Worm (Caenorhabditis elegans) whole organism, L2 larva: Measurements from ENCODE around the gene Y46H3D.1.

Experiments used
- C34F6.9 ChIP-seq: fragments of 150-350 bp; optimal IDR thresholded peaks from 2 replicates; lab custom pipeline; 2014; ENCODE audit warnings: missing biosample characterization, missing genetic modification characterization
- F13H6.1 ChIP-seq: sonication (generic microtip); optimal IDR thresholded peaks from 2 replicates; lab custom pipeline; 2016; ENCODE audit warnings: missing genetic modification characterization, missing compliant biosample characterization
- R02D3.7 ChIP-seq: fragments of 150-350 bp; optimal IDR thresholded peaks from 2 replicates; lab custom pipeline; 2014; ENCODE audit warnings: missing biosample characterization, missing genetic modification characterization
- Y55F3AM.14 ChIP-seq: fragments of 200-800 bp; sonication (Bioruptor generic); optimal IDR thresholded peaks from 2 replicates; lab custom pipeline; 2018; ENCODE audit warnings: mild to moderate bottlenecking, missing genetic modification characterization, missing compliant biosample characterization
- alr-1 ChIP-seq: fragments of 150-350 bp; optimal IDR thresholded peaks from 2 replicates; lab custom pipeline; 2014; ENCODE audit warnings: missing biosample characterization, missing genetic modification characterization
- aly-2 ChIP-seq: fragments of 150-350 bp; optimal IDR thresholded peaks from 2 replicates; lab custom pipeline; 2014; ENCODE audit warnings: missing biosample characterization, missing genetic modification characterization
- ama-1 ChIP-seq: fragments of 150-350 bp; optimal IDR thresholded peaks from 2 replicates; lab custom pipeline; 2018; ENCODE audit warnings: inconsistent platforms
- crh-2 ChIP-seq: sonication (generic microtip); optimal IDR thresholded peaks from 2 replicates; lab custom pipeline; 2017; ENCODE audit warnings: missing biosample characterization, missing genetic modification characterization
- dmd-4 ChIP-seq: sonication (generic microtip); optimal IDR thresholded peaks from 2 replicates; lab custom pipeline; 2017; ENCODE audit warnings: missing biosample characterization, missing genetic modification characterization
- elt-3 ChIP-seq: sonication (generic microtip); optimal IDR thresholded peaks from 2 replicates; lab custom pipeline; 2017; ENCODE audit warnings: missing biosample characterization, missing genetic modification characterization
- fos-1 ChIP-seq: fragments of 150-350 bp; optimal IDR thresholded peaks from 2 replicates; lab custom pipeline; 2014; ENCODE audit warnings: missing biosample characterization, missing genetic modification characterization
- gmeb-1 ChIP-seq: fragments of 150-350 bp; optimal IDR thresholded peaks from 2 replicates; lab custom pipeline; 2014; ENCODE audit warnings: missing biosample characterization, missing genetic modification characterization
- lin-11 ChIP-seq: fragments of 150-350 bp; sonication (generic microtip); optimal IDR thresholded peaks from 2 replicates; lab custom pipeline; 2014; ENCODE audit warnings: missing biosample characterization, missing genetic modification characterization, inconsistent platforms, mixed read lengths
- lin-13 ChIP-seq: fragments of 150-350 bp; optimal IDR thresholded peaks from 2 replicates; lab custom pipeline; 2014; ENCODE audit warnings: missing biosample characterization, missing genetic modification reagents, missing genetic modification characterization
- lin-39 ChIP-seq: fragments of 150-350 bp; optimal IDR thresholded peaks from 2 replicates; lab custom pipeline; 2014; ENCODE audit warnings: missing biosample characterization, missing genetic modification reagents, missing genetic modification characterization
- lsy-2 ChIP-seq, 2 experiments: fragments of 150-350 bp in 1 of 2; sonication (generic microtip) in 1 of 2; optimal IDR thresholded peaks; 2 replicates each; lab custom pipeline; 2014 to 2017; ENCODE audit warnings: missing biosample characterization in 2 of 2, missing genetic modification characterization in 2 of 2
- mab-5 ChIP-seq: fragments of 150-350 bp; optimal IDR thresholded peaks from 2 replicates; lab custom pipeline; 2014; ENCODE audit warnings: missing biosample characterization, missing genetic modification characterization
- mdl-1 ChIP-seq, 2 experiments: fragments of 150-350 bp in 1 of 2; sonication (generic microtip) in 1 of 2; optimal IDR thresholded peaks; 2 replicates each; lab custom pipeline; 2017; ENCODE audit warnings: missing biosample characterization in 2 of 2, missing genetic modification characterization in 2 of 2
- nhr-12 ChIP-seq: fragments of 150-350 bp; optimal IDR thresholded peaks from 2 replicates; lab custom pipeline; 2014; ENCODE audit warnings: missing biosample characterization, missing genetic modification characterization
- nhr-129 ChIP-seq: fragments of 150-350 bp; optimal IDR thresholded peaks from 2 replicates; lab custom pipeline; 2014; ENCODE audit warnings: missing biosample characterization, missing genetic modification characterization
- nhr-21 ChIP-seq: fragments of 150-350 bp; optimal IDR thresholded peaks from 2 replicates; lab custom pipeline; 2014; ENCODE audit warnings: missing biosample characterization, missing genetic modification characterization
- nhr-23 ChIP-seq: fragments of 150-350 bp; optimal IDR thresholded peaks from 2 replicates; lab custom pipeline; 2014; ENCODE audit warnings: missing biosample characterization, missing genetic modification reagents, missing genetic modification characterization
- nhr-237 ChIP-seq: fragments of 150-350 bp; optimal IDR thresholded peaks from 2 replicates; lab custom pipeline; 2014; ENCODE audit warnings: missing biosample characterization, missing genetic modification characterization
- nhr-25 ChIP-seq: fragments of 150-350 bp; sonication (generic microtip); optimal IDR thresholded peaks from 3 replicates; lab custom pipeline; 2014; ENCODE audit warnings: missing biosample characterization, missing genetic modification characterization
- nhr-6 ChIP-seq: fragments of 150-350 bp; optimal IDR thresholded peaks from 2 replicates; lab custom pipeline; 2014; ENCODE audit warnings: missing biosample characterization, missing genetic modification characterization
- nhr-77 ChIP-seq: fragments of 150-350 bp; optimal IDR thresholded peaks from 2 replicates; lab custom pipeline; 2014; ENCODE audit warnings: missing biosample characterization, missing genetic modification characterization
- peb-1 ChIP-seq: fragments of 150-350 bp; optimal IDR thresholded peaks from 2 replicates; lab custom pipeline; 2014; ENCODE audit warnings: missing biosample characterization, missing genetic modification characterization
- sem-4 ChIP-seq: fragments of 150-350 bp; optimal IDR thresholded peaks from 2 replicates; lab custom pipeline; 2014; ENCODE audit warnings: missing biosample characterization, missing genetic modification reagents, missing genetic modification characterization
- skn-1 ChIP-seq: sonication (generic microtip); optimal IDR thresholded peaks from 2 replicates; lab custom pipeline; 2017; ENCODE audit warnings: missing biosample characterization, missing genetic modification characterization
- sma-9 ChIP-seq, 2 experiments: fragments of 150-350 bp in 1 of 2; sonication (generic microtip) in 1 of 2; optimal IDR thresholded peaks; 2 replicates each; lab custom pipeline; 2014 to 2016; ENCODE audit warnings: missing genetic modification characterization in 2 of 2, mild to moderate bottlenecking in 1 of 2, missing biosample characterization in 1 of 2, missing compliant biosample characterization in 1 of 2, missing genetic modification reagents in 1 of 2, moderate library complexity in 1 of 2
- snpc-4 ChIP-seq: fragments of 150-350 bp; optimal IDR thresholded peaks from 2 replicates; lab custom pipeline; 2014; ENCODE audit warnings: missing biosample characterization, missing genetic modification characterization
- unc-55 ChIP-seq: fragments of 150-350 bp; sonication (generic microtip); optimal IDR thresholded peaks from 3 replicates; lab custom pipeline; 2014; ENCODE audit warnings: missing biosample characterization, missing genetic modification reagents, missing genetic modification characterization
- zag-1 ChIP-seq: fragments of 150-350 bp; optimal IDR thresholded peaks from 2 replicates; lab custom pipeline; 2014; ENCODE audit warnings: missing biosample characterization, missing genetic modification characterization
- ztf-1 ChIP-seq: fragments of 200-800 bp; sonication (Bioruptor generic); conservative IDR thresholded peaks from 2 replicates; pipeline ENCODE4 v1.3.6; 2022; ENCODE audit warnings: missing genetic modification characterization, missing compliant biosample characterization
- ztf-11 ChIP-seq: sonication (generic microtip); optimal IDR thresholded peaks from 2 replicates; lab custom pipeline; 2017; ENCODE audit warnings: missing biosample characterization, missing genetic modification characterization
- ztf-4 ChIP-seq: fragments of 150-350 bp; optimal IDR thresholded peaks from 2 replicates; lab custom pipeline; 2014; ENCODE audit warnings: missing biosample characterization, missing genetic modification characterization

The Y46H3D.1 gene

ce11 chrV:1620537-1620936, 21.8 kb upstream of the Y46H3D.1 start:
- TF ChIP-seq crh-2 (no peak), sem-4 (tag; lab: Kevin White, UChicago) (no peak), unc-55 (GFP tag; lab: Kevin White, UChicago) (no peak), sma-9 (GFP tag; optimal IDR thresholded peaks at IDR 0.05; lab: Kevin White, UChicago) (no peak), sma-9 (tag; optimal IDR thresholded peaks at IDR 0.05; lab: Kevin White, UChicago) (no peak), ztf-1 (no peak), ztf-11 (tag; lab: Kevin White, UChicago) (no peak), lin-13 (GFP tag; lab: Kevin White, UChicago) (no peak), nhr-23 (tag; lab: Kevin White, UChicago) (no peak), mdl-1 (tag; optimal IDR thresholded peaks at IDR 0.05; lab: Kevin White, UChicago) (no peak), snpc-4 (tag; lab: Kevin White, UChicago) (no peak), mab-5 (tag; lab: Kevin White, UChicago) (no peak)
- TF ChIP-seq, all 48 proteins: peak for 0

- TF ChIP-seq unc-55 (GFP tag; lab: Kevin White, UChicago), result no peak
- TF ChIP-seq skn-1 (tag; lab: Kevin White, UChicago), result no peak
- TF ChIP-seq nhr-21, result no peak
- TF ChIP-seq lin-39 (tag; lab: Kevin White, UChicago), result no peak
- no peak for TF ChIP-seq nhr-25 (tag; lab: Kevin White, UChicago)
- no peak for TF ChIP-seq nhr-6 (tag; lab: Kevin White, UChicago)
- no peak for TF ChIP-seq lsy-2 (tag; optimal IDR thresholded peaks at IDR 0.05; lab: Kevin White, UChicago)
- peak; percentile 27 for TF ChIP-seq nhr-129 (tag; lab: Kevin White, UChicago)
- no peak for TF ChIP-seq aly-2 (tag; lab: Kevin White, UChicago)
- TF ChIP-seq alr-1, result no peak
- TF ChIP-seq fos-1, result no peak
- no peak for TF ChIP-seq nhr-12
- no peak for TF ChIP-seq F13H6.1 (tag; lab: Kevin White, UChicago)
- TF ChIP-seq gmeb-1, result peak; percentile 5
- TF ChIP-seq C34F6.9 (tag; lab: Kevin White, UChicago), result peak; percentile 53
- TF ChIP-seq lin-11 (tag; lab: Kevin White, UChicago), result no peak
- no peak for TF ChIP-seq nhr-23 (tag; lab: Kevin White, UChicago)
- no peak for TF ChIP-seq lin-13 (GFP tag; lab: Kevin White, UChicago)
- no peak for TF ChIP-seq ztf-1
Measured at ce11 chrV:1621494-1621893, 20.8 kb upstream of the Y46H3D.1 start, which contains the start of gene nhr-117. Gene nhr-117 (minus strand): TSS chrV:1621520.

- TF ChIP-seq R02D3.7 (no peak), C34F6.9 (tag; lab: Kevin White, UChicago) (no peak), peb-1 (tag; lab: Kevin White, UChicago) (no peak), Y55F3AM.14 (GFP tag; lab: Kevin White, UChicago) (no peak), zag-1 (no peak), mab-5 (tag; lab: Kevin White, UChicago) (no peak), nhr-237 (no peak), F13H6.1 (tag; lab: Kevin White, UChicago) (no peak), ztf-4 (tag; lab: Kevin White, UChicago) (no peak), ama-1 (lab: Kevin White, UChicago) (no peak), nhr-6 (tag; lab: Kevin White, UChicago) (no peak), crh-2 (no peak), nhr-23 (tag; lab: Kevin White, UChicago) (no peak), elt-3 (tag; lab: Kevin White, UChicago) (no peak)
Measured at ce11 chrV:1623429-1623828, 18.9 kb upstream of the Y46H3D.1 start.

ce11 chrV:1624340-1624739, 18.0 kb upstream of the Y46H3D.1 start, which contains the start of gene nhr-110:
Gene nhr-110 (minus strand): TSS chrV:1624440.
- TF ChIP-seq nhr-77 (no peak), crh-2 (no peak), C34F6.9 (tag; lab: Kevin White, UChicago) (no peak), ztf-1 (no peak), nhr-12 (no peak), dmd-4 (tag; lab: Kevin White, UChicago) (no peak), aly-2 (tag; lab: Kevin White, UChicago) (no peak), ama-1 (lab: Kevin White, UChicago) (no peak), zag-1 (no peak)
